Fruit fly (Drosophila melanogaster) Kc167 (cell line): ENCODE results near the gene CG32767.

Experiments
- h ChIP-seq: fragments of >200 bp; optimal IDR thresholded peaks from 3 replicates; lab custom pipeline; 2018; ENCODE audit warnings: missing external identifiers
- insv ChIP-seq: fragments of >200 bp; optimal IDR thresholded peaks from 3 replicates; lab custom pipeline; 2018; ENCODE audit warnings: missing external identifiers
- psq ChIP-seq: fragments of >200 bp; optimal IDR thresholded peaks from 2 replicates; lab custom pipeline; 2017; ENCODE audit warnings: missing external identifiers
- ttk ChIP-seq: sonication (Bioruptor generic); optimal IDR thresholded peaks from 2 replicates; lab custom pipeline; 2017; ENCODE audit warnings: missing external identifiers

DNA sequence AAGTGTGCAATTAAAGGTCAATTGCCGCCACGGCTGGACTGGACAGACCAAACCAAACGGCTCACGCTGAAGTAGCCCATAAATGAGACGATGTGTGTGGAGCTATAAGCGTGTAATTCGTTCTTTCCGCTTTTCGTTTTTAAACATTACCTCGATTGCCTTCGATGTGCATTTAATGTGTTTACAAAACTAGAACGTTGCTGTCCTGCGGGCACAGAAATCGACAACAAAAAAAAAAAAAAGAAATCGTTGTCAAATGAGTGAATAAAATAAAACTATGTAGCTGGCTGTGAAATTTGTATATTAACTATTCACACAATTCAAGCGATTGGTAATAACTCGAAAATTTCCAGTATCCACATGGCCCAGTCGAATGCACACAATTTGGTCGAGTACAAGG lies 47.0 kb upstream of the CG32767 start, which contains the start of gene Rpn13R:
- TF ChIP-seq h (lab: Kevin White, UChicago) (no peak), ttk (lab: Kevin White, UChicago) (no peak), insv (no peak), psq (lab: Kevin White, UChicago) (no peak)
